Worm (Caenorhabditis elegans): Measurements from ENCODE around the gene fbxb-90.

fbxb-90 gene

ce11 chrII:3731723-3732122 is 16.9 kb downstream of the fbxb-90 start, which contains the start of the genes sdz-12 and bath-31:
sdz-12 (minus strand) TSS chrII:3731823.
bath-31 (plus strand) TSS chrII:3731973.
- TF ChIP-seq pes-1 (GFP tag; IDR thresholded peaks at IDR 0.05) (no peak), ets-7 (tag; optimal IDR thresholded peaks at IDR 0.05) (no peak), scrt-1 (GFP tag; IDR thresholded peaks at IDR 0.05) (no peak), aly-1 (tag; optimal IDR thresholded peaks at IDR 0.05) (no peak), tbx-11 (GFP tag; IDR thresholded peaks at IDR 0.05) (no peak), B0310.2 (tag; optimal IDR thresholded peaks at IDR 0.05) (no peak), sea-1 (GFP tag; conservative IDR thresholded peaks at IDR 0.05) (no peak), tbx-37 (GFP tag; conservative IDR thresholded peaks at IDR 0.05) (no peak), hmbx-1 (tag; optimal IDR thresholded peaks at IDR 0.05) (no peak), hnd-1 (tag; optimal IDR thresholded peaks at IDR 0.05) (no peak), hmg-4 (GFP tag; optimal IDR thresholded peaks at IDR 0.05) (no peak), ama-1 (optimal IDR thresholded peaks at IDR 0.05) (no peak), tra-4 (tag; optimal IDR thresholded peaks at IDR 0.05) (no peak), ceh-36 (tag; optimal IDR thresholded peaks at IDR 0.05) (no peak), flt-1 (GFP tag; IDR thresholded peaks at IDR 0.05) (no peak), ceh-13 (GFP tag; optimal IDR thresholded peaks at IDR 0.05) (no peak)

ce11 chrII:3727996-3728395 is 20.6 kb downstream of the fbxb-90 start, which contains the start of gene C46E10.8:
C46E10.8 (minus strand) TSS chrII:3728096.
- no peak for TF ChIP-seq hmbx-1 (tag; optimal IDR thresholded peaks at IDR 0.05)
- no peak for TF ChIP-seq aly-1 (tag; optimal IDR thresholded peaks at IDR 0.05)
- TF ChIP-seq ama-1 (optimal IDR thresholded peaks at IDR 0.05), result no peak
- TF ChIP-seq B0310.2 (tag; optimal IDR thresholded peaks at IDR 0.05), result no peak
- no peak for TF ChIP-seq hnd-1 (tag; optimal IDR thresholded peaks at IDR 0.05)
- TF ChIP-seq hmg-4 (GFP tag; optimal IDR thresholded peaks at IDR 0.05), result no peak
- no peak for TF ChIP-seq pes-1 (GFP tag; IDR thresholded peaks at IDR 0.05)
- no peak for TF ChIP-seq tra-4 (tag; optimal IDR thresholded peaks at IDR 0.05)
- no peak for TF ChIP-seq F13C5.2 (tag; optimal IDR thresholded peaks at IDR 0.05)
- no peak for TF ChIP-seq ceh-36 (tag; optimal IDR thresholded peaks at IDR 0.05)
- TF ChIP-seq scrt-1 (GFP tag; IDR thresholded peaks at IDR 0.05), result no peak
- no peak for TF ChIP-seq flt-1 (GFP tag; IDR thresholded peaks at IDR 0.05)
- no peak for TF ChIP-seq sea-1 (GFP tag; conservative IDR thresholded peaks at IDR 0.05)

ce11 chrII:3724175-3724715 is 24.4 kb downstream of the fbxb-90 start, which contains the start of gene C46E10.1:
C46E10.1 (plus strand) TSS chrII:3724225.
- TF ChIP-seq hmbx-1 (tag; optimal IDR thresholded peaks at IDR 0.05), result no peak
- no peak for TF ChIP-seq scrt-1 (GFP tag; IDR thresholded peaks at IDR 0.05)
- no peak for TF ChIP-seq ceh-36 (tag; optimal IDR thresholded peaks at IDR 0.05)
- TF ChIP-seq ama-1 (optimal IDR thresholded peaks at IDR 0.05), result no peak
- TF ChIP-seq ets-7 (tag; optimal IDR thresholded peaks at IDR 0.05), result no peak
- TF ChIP-seq B0310.2 (tag; optimal IDR thresholded peaks at IDR 0.05), result no peak
- no peak for TF ChIP-seq ceh-13 (GFP tag; optimal IDR thresholded peaks at IDR 0.05)
- TF ChIP-seq aly-1 (tag; optimal IDR thresholded peaks at IDR 0.05), result no peak
- no peak for TF ChIP-seq tbx-11 (GFP tag; IDR thresholded peaks at IDR 0.05)
- TF ChIP-seq F13C5.2 (tag; optimal IDR thresholded peaks at IDR 0.05), result no peak
- no peak for TF ChIP-seq sea-1 (GFP tag; conservative IDR thresholded peaks at IDR 0.05)
- TF ChIP-seq pes-1 (GFP tag; IDR thresholded peaks at IDR 0.05), result no peak
- TF ChIP-seq tra-4 (tag; optimal IDR thresholded peaks at IDR 0.05), result no peak
- TF ChIP-seq hnd-1 (tag; optimal IDR thresholded peaks at IDR 0.05), result no peak
- no peak for TF ChIP-seq hmg-4 (GFP tag; optimal IDR thresholded peaks at IDR 0.05)
- TF ChIP-seq tbx-37 (GFP tag; conservative IDR thresholded peaks at IDR 0.05), result no peak
- TF ChIP-seq flt-1 (GFP tag; IDR thresholded peaks at IDR 0.05), result no peak

ce11 chrII:3721016-3721415 is 27.6 kb downstream of the fbxb-90 start, which contains the start of gene C46E10.3:
C46E10.3 (plus strand) TSS chrII:3721316.
- TF ChIP-seq flt-1 (GFP tag; IDR thresholded peaks at IDR 0.05) (no peak), pes-1 (GFP tag; IDR thresholded peaks at IDR 0.05) (no peak), hmbx-1 (tag; optimal IDR thresholded peaks at IDR 0.05) (no peak), sea-1 (GFP tag; conservative IDR thresholded peaks at IDR 0.05) (no peak), B0310.2 (tag; optimal IDR thresholded peaks at IDR 0.05) (no peak)

ce11 chrII:3716961-3717360 is 31.7 kb downstream of the fbxb-90 start, which contains the start of gene fbxc-52:
fbxc-52 (plus strand) TSS chrII:3717261.
- TF ChIP-seq flt-1 (GFP tag; IDR thresholded peaks at IDR 0.05) (no peak), sea-1 (GFP tag; conservative IDR thresholded peaks at IDR 0.05) (no peak), scrt-1 (GFP tag; IDR thresholded peaks at IDR 0.05) (no peak), ceh-36 (tag; optimal IDR thresholded peaks at IDR 0.05) (no peak), ama-1 (optimal IDR thresholded peaks at IDR 0.05) (no peak), hnd-1 (tag; optimal IDR thresholded peaks at IDR 0.05) (no peak), ets-7 (tag; optimal IDR thresholded peaks at IDR 0.05) (no peak), tbx-37 (GFP tag; conservative IDR thresholded peaks at IDR 0.05) (no peak), B0310.2 (tag; optimal IDR thresholded peaks at IDR 0.05) (no peak), pes-1 (GFP tag; IDR thresholded peaks at IDR 0.05) (no peak), tra-4 (tag; optimal IDR thresholded peaks at IDR 0.05) (no peak), hmbx-1 (tag; optimal IDR thresholded peaks at IDR 0.05) (no peak), hmg-4 (GFP tag; optimal IDR thresholded peaks at IDR 0.05) (no peak), tbx-11 (GFP tag; IDR thresholded peaks at IDR 0.05) (no peak), ceh-13 (GFP tag; optimal IDR thresholded peaks at IDR 0.05) (no peak), F13C5.2 (tag; optimal IDR thresholded peaks at IDR 0.05) (no peak), aly-1 (tag; optimal IDR thresholded peaks at IDR 0.05) (no peak)

ce11 chrII:3716455-3716854 is 32.2 kb downstream of the fbxb-90 start, which contains the start of gene srh-99:
srh-99 (minus strand) TSS chrII:3716555.
- no peak for TF ChIP-seq scrt-1 (GFP tag; IDR thresholded peaks at IDR 0.05)
- TF ChIP-seq pes-1 (GFP tag; IDR thresholded peaks at IDR 0.05), result no peak
- TF ChIP-seq sea-1 (GFP tag; conservative IDR thresholded peaks at IDR 0.05), result no peak
- TF ChIP-seq ama-1 (optimal IDR thresholded peaks at IDR 0.05), result no peak
- no peak for TF ChIP-seq flt-1 (GFP tag; IDR thresholded peaks at IDR 0.05)
- TF ChIP-seq hmg-4 (GFP tag; optimal IDR thresholded peaks at IDR 0.05), result no peak
- no peak for TF ChIP-seq aly-1 (tag; optimal IDR thresholded peaks at IDR 0.05)

ce11 chrII:3714595-3714994 is 34.0 kb downstream of the fbxb-90 start, which contains the start of gene srh-100:
srh-100 (minus strand) TSS chrII:3714695.
- TF ChIP-seq scrt-1 (GFP tag; IDR thresholded peaks at IDR 0.05) (no peak), aly-1 (tag; optimal IDR thresholded peaks at IDR 0.05) (no peak), hmbx-1 (tag; optimal IDR thresholded peaks at IDR 0.05) (no peak), flt-1 (GFP tag; IDR thresholded peaks at IDR 0.05) (no peak), pes-1 (GFP tag; IDR thresholded peaks at IDR 0.05) (no peak), sea-1 (GFP tag; conservative IDR thresholded peaks at IDR 0.05) (no peak), F13C5.2 (tag; optimal IDR thresholded peaks at IDR 0.05) (no peak), tbx-11 (GFP tag; IDR thresholded peaks at IDR 0.05) (no peak), ets-7 (tag; optimal IDR thresholded peaks at IDR 0.05) (no peak), B0310.2 (tag; optimal IDR thresholded peaks at IDR 0.05) (no peak), tbx-37 (GFP tag; conservative IDR thresholded peaks at IDR 0.05) (no peak), ceh-36 (tag; optimal IDR thresholded peaks at IDR 0.05) (no peak), hnd-1 (tag; optimal IDR thresholded peaks at IDR 0.05) (no peak), hmg-4 (GFP tag; optimal IDR thresholded peaks at IDR 0.05) (no peak), ama-1 (optimal IDR thresholded peaks at IDR 0.05) (no peak), ceh-13 (GFP tag; optimal IDR thresholded peaks at IDR 0.05) (no peak), tra-4 (tag; optimal IDR thresholded peaks at IDR 0.05) (no peak)

Data from whole organism, early embryonic.